Worm (Caenorhabditis elegans) whole organism, L3 larva: ENCODE results near the gene ZK662.2.

Experiments
- ama-1 ChIP-seq: fragments of 150-350 bp; optimal IDR thresholded peaks from 2 replicates; lab custom pipeline; 2018
- skn-1 ChIP-seq: fragments of 150-350 bp; optimal IDR thresholded peaks from 2 replicates; lab custom pipeline; 2014; ENCODE audit warnings: missing biosample characterization, missing genetic modification characterization
- snpc-4 ChIP-seq: fragments of 150-350 bp; optimal IDR thresholded peaks from 2 replicates; lab custom pipeline; 2014; ENCODE audit warnings: missing biosample characterization, missing genetic modification characterization
- ztf-11 ChIP-seq: fragments of 150-350 bp; optimal IDR thresholded peaks from 2 replicates; lab custom pipeline; 2014; ENCODE audit warnings: missing biosample characterization, missing genetic modification characterization

DNA sequence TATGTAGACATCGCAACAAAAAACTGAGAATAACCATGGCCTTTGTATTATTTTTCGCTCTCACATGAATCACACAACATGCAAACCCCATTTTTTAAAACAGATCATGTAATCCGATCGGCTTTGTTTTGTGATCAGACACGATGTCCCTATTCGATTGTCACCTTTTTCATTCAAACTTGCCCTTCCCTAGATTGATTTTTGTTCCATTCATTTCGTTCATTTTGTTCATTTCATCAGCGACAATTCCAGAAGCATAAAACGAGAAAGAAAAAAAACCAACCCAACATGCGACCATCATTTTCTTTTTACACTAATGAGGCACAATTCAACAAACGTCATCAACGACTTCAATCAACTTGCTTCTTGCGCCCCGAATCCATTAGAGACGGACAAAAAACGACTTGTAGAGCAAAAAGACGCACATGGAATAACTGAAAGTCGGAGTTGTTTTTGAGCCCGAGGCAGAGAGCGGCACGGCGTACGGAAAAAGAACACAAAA is 45.5 kb upstream of the ZK662.2 start, which contains the start of gene F59D12.3:
- TF ChIP-seq skn-1 (tag; lab: Kevin White, UChicago), result no peak
- TF ChIP-seq snpc-4 (tag; lab: Kevin White, UChicago), result no peak
- no peak for TF ChIP-seq ama-1 (lab: Kevin White, UChicago)
- TF ChIP-seq ztf-11 (tag; lab: Kevin White, UChicago), result no peak
